Worm (Caenorhabditis elegans) whole organism, L3 larva: ENCODE results near the gene npr-12.

ENCODE experiments used
- ceh-82 ChIP-seq: fragments of 150-350 bp; optimal IDR thresholded peaks from 2 replicates; lab custom pipeline; 2014; ENCODE audit warnings: missing biosample characterization, missing genetic modification characterization
- lin-39 ChIP-seq: fragments of 150-350 bp; optimal IDR thresholded peaks from 2 replicates; lab custom pipeline; 2018; ENCODE audit warnings: missing biosample characterization, missing genetic modification reagents, missing genetic modification characterization
- lsy-12 ChIP-seq: sonication (generic microtip); optimal IDR thresholded peaks from 2 replicates; lab custom pipeline; 2016; ENCODE audit warnings: mild to moderate bottlenecking, missing genetic modification characterization, missing compliant biosample characterization
- nhr-237 ChIP-seq: fragments of 150-350 bp; optimal IDR thresholded peaks from 2 replicates; lab custom pipeline; 2014; ENCODE audit warnings: missing biosample characterization, missing genetic modification characterization
- nhr-28 ChIP-seq: fragments of 150-350 bp; optimal IDR thresholded peaks from 2 replicates; lab custom pipeline; 2014; ENCODE audit warnings: missing biosample characterization, missing genetic modification characterization
- zag-1 ChIP-seq: fragments of 150-350 bp; optimal IDR thresholded peaks from 2 replicates; lab custom pipeline; 2014; ENCODE audit warnings: missing biosample characterization, missing genetic modification characterization

- TF ChIP-seq lsy-12 (tag; lab: Kevin White, UChicago) = no peak
- no peak for TF ChIP-seq nhr-237 (tag; lab: Kevin White, UChicago)
- no peak for TF ChIP-seq lin-39
- TF ChIP-seq nhr-28 (tag; lab: Kevin White, UChicago) = no peak
- TF ChIP-seq zag-1 (tag; lab: Kevin White, UChicago) = no peak
- TF ChIP-seq ceh-82 (tag; lab: Kevin White, UChicago) = no peak
These were observed 31.4 kb downstream of the npr-12 start, which contains the start of the genes T22D1.17 and T22D1.8 for ce11 chrIV:6905947-6906489.
